Fruit fly (Drosophila melanogaster): Measurements from ENCODE around the gene MED20.
A peak's percentile ranks its signal among the peaks of the same experiment; 100 is the strongest.

Gene MED20

DNA sequence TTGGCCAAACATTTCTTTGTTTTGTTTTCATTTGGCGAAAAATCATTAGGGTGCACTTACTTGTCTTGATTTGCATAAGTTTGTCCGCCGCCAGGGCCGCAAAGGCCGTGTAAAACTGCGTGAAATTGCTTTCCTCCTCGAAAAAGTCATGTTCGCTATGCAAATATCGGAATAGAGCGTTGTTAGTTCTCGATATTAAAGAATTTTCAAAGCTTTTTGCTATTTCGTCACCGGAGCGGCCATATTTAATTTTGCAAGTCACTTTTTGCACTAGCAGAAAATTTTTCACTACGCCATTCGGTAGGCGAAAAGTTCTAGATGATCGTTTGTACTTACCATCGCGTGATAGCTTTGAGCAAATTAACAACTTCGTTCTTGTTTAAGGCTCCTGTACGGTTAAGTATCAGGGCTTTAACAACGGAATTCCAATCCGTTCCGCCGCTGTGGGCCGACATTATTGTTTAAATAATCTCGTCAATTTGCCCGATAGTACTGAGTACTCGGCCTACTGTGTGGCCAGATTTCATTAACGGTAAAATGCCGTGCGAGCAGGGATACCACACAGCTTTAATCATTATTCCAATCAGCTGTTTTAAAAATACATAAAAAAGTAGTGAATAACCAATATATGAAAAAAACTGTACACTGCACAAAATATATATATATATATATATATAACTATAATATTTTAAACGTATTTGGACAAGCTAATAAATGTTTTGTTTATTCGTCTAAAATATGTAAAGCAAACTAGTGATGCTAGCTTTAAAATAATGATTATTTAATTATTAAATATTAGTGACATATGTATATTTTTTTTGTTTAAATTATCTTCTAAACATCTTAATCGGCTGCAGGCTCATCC lies 1.3 kb downstream of the MED20 start, which contains the start of gene poe (continued):
- TF ChIP-seq CG18262 (tag; optimal IDR thresholded peaks at IDR 0.05) (no peak), gsb (GFP tag; IDR thresholded peaks at IDR 0.05) (no peak), CG5245 (GFP tag; optimal IDR thresholded peaks at IDR 0.05) (no peak), dpn (GFP tag; optimal IDR thresholded peaks at IDR 0.05) (no peak), HmgZ (tag; optimal IDR thresholded peaks at IDR 0.05) (peak; percentile 64), Gug (GFP tag; IDR thresholded peaks at IDR 0.05) (no peak), CG12299 (tag; optimal IDR thresholded peaks at IDR 0.05) (peak; percentile 32), CG11695 (GFP tag; IDR thresholded peaks at IDR 0.05) (peak; percentile 60; the same call in 2 of the 3 replicates), CG32767 (GFP tag; IDR thresholded peaks at IDR 0.05) (0 out of 2 replicates have a peak, but pooled peaks have one; percentile 31), Fer1 (GFP tag; optimal IDR thresholded peaks at IDR 0.05) (no peak), lbe (GFP tag; optimal IDR thresholded peaks at IDR 0.05) (no peak), CG10462 (GFP tag; optimal IDR thresholded peaks at IDR 0.05) (no peak), crol (GFP tag; IDR thresholded peaks at IDR 0.05) (no peak), ftz-f1 (GFP tag; optimal IDR thresholded peaks at IDR 0.05) (no peak), Scr (GFP tag; IDR thresholded peaks at IDR 0.05; ENCODE audit: partially characterized antibody) (no peak), Dll (GFP tag; IDR thresholded peaks at IDR 0.05; ENCODE audit: partially characterized antibody) (peak; percentile 31; the same call in 1 of the 4 replicates), Atf3 (GFP tag; optimal IDR thresholded peaks at IDR 0.05) (no peak), CG10979 (tag; optimal IDR thresholded peaks at IDR 0.05) (peak; percentile 70), Fer2 (tag; optimal IDR thresholded peaks at IDR 0.05) (no peak), CG17829 (tag; optimal IDR thresholded peaks at IDR 0.05) (peak; percentile 73), CG6765 (GFP tag; optimal IDR thresholded peaks at IDR 0.05) (peak; percentile 29), CG13123 (GFP tag; optimal IDR thresholded peaks at IDR 0.05) (no peak), pb (GFP tag; optimal IDR thresholded peaks at IDR 0.05) (no peak), unc-4 (GFP tag; IDR thresholded peaks at IDR 0.05; ENCODE audit: partially characterized antibody) (0 out of 2 replicates have a peak, but pooled peaks have one; percentile 20), psq (GFP tag; optimal IDR thresholded peaks at IDR 0.05) (peak; percentile 7), CG12104 (GFP tag; optimal IDR thresholded peaks at IDR 0.05) (peak; percentile 22), CG10431 (GFP tag; optimal IDR thresholded peaks at IDR 0.05) (no peak), CG17385 (GFP tag; optimal IDR thresholded peaks at IDR 0.05) (no peak), CG17612 (GFP tag; IDR thresholded peaks at IDR 0.05) (no peak)

DNA sequence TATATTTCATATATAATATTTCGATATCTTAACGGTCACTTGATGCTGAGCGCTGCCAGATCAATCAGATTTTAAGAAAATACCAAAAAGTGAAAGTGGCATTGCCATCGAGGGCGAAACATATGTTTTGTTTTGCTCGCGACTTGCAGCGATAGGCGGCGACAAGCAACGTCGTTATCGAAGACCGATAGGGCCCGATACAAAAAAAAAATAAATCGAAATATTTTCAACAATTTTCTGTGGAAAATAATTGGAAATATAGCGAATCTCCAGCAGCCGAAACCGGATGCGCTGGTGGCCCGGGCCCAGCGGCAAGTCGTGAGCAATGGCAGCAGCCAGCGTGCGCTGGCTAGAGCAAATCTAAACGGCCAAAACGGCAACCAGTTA lies 29.4 kb downstream of the MED20 start, which contains the start of gene Megf8:
Gene Megf8, plus strand, starts transcription at position 190 of the 387 bp plus-strand sequence.
- TF ChIP-seq ewg (GFP tag; optimal IDR thresholded peaks at IDR 0.05) (no peak), MBD-R2 (GFP tag; IDR thresholded peaks at IDR 0.05) (peak; percentile 52), hbn (GFP tag; IDR thresholded peaks at IDR 0.05; ENCODE audit: partially characterized antibody) (peak; percentile 55), Dp (GFP tag; optimal IDR thresholded peaks at IDR 0.05) (peak; percentile 26), pzg (GFP tag; optimal IDR thresholded peaks at IDR 0.05) (peak; percentile 28), CG9215 (GFP tag; IDR thresholded peaks at IDR 0.05) (peak; percentile 85), CG9932 (GFP tag; IDR thresholded peaks at IDR 0.05) (no peak), CG9797 (GFP tag; optimal IDR thresholded peaks at IDR 0.05) (peak; percentile 43), zen2 (GFP tag; IDR thresholded peaks at IDR 0.05; ENCODE audit: partially characterized antibody) (peak; percentile 84), Myb (GFP tag; optimal IDR thresholded peaks at IDR 0.05) (peak; percentile 81), CG7963 (GFP tag; IDR thresholded peaks at IDR 0.05; ENCODE audit: partially characterized antibody) (peak; percentile 83; the same call in 2 of the 3 replicates), vvl (GFP tag; IDR thresholded peaks at IDR 0.05) (peak; percentile 71; the same call in 1 of the 2 replicates), Optix (GFP tag; IDR thresholded peaks at IDR 0.05) (no peak), CG42726 (GFP tag; IDR thresholded peaks at IDR 0.05; ENCODE audit: partially characterized antibody) (peak; percentile 21; the same call in 1 of the 2 replicates), CG1792 (GFP tag; optimal IDR thresholded peaks at IDR 0.05) (no peak), mld (GFP tag; IDR thresholded peaks at IDR 0.05; ENCODE audit: partially characterized antibody) (peak; percentile 47; the same call in 1 of the 3 replicates), Opbp (GFP tag; IDR thresholded peaks at IDR 0.05; ENCODE audit: partially characterized antibody) (peak; percentile 78; the same call in 2 of the 3 replicates), Rfx (GFP tag; IDR thresholded peaks at IDR 0.05) (0 out of 2 replicates have a peak, but pooled peaks have one; percentile 23), Scr (GFP tag; IDR thresholded peaks at IDR 0.05; ENCODE audit: partially characterized antibody) (peak; percentile 12; the same call in 1 of the 2 replicates), CG34422 (GFP tag; IDR thresholded peaks at IDR 0.05) (0 out of 3 replicates have a peak, but pooled peaks have one; percentile 8), CG2129 (GFP tag; IDR thresholded peaks at IDR 0.05; ENCODE audit: partially characterized antibody) (no peak)

Data from whole organism, embryonic.